Fruit fly (Drosophila melanogaster): ENCODE measurements around the gene CG5860.

Gene CG5860

DNA sequence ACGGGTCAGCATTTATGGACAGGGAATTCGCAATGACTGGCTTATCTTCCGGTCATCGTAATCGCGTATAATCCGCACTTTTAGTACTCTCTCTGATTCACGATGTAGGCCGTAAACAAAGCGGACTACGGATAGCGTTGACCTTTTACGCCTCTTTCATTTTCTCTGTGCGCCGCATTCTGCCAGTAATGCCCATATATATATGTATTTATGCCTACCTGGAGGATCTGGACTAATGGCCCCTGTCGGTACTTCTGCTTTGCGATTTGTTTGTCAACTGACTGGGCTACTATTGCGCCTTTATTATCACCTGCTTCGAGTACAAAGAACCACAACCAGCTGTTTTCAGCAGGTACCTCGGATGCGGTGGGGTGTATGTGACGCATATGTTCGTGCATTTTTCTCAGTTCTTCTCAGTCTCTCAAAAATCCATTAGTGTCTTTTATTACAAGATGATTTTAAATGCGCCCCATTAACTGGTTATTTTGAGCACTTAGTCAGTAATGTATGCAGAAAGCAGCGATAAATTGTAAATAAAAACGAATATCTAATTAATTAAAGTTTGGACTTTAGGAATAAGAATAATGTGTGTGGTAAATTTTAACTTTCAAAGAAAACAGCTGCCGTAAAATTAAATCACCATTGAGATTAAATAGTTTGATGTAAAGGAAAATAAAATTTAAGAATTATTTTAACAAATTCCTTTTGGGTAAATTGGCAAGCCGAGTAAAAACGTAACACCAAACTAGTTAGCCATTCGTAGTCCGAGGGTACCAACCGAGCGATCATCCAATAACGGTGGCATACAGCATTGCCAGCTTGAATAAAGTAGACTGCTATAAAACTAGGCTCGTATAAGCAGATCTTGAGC, 14.9 kb upstream of the CG5860 start, which contains the start of gene CREG (continued):
- TF ChIP-seq dmrt99B (tag; optimal IDR thresholded peaks at IDR 0.05) (peak; percentile 18), en (GFP tag; optimal IDR thresholded peaks at IDR 0.05) (no peak), CG14014 (GFP tag; IDR thresholded peaks at IDR 0.05) (no peak), CG8281 (tag; optimal IDR thresholded peaks at IDR 0.05) (no peak), tna (GFP tag; IDR thresholded peaks at IDR 0.05; ENCODE audit: partially characterized antibody) (no peak), h (optimal IDR thresholded peaks at IDR 0.05) (no peak), slou (GFP tag; optimal IDR thresholded peaks at IDR 0.05) (no peak), CG32532 (GFP tag; IDR thresholded peaks at IDR 0.05) (no peak), ab (GFP tag; optimal IDR thresholded peaks at IDR 0.05) (no peak), CoRest (tag; optimal IDR thresholded peaks at IDR 0.05) (peak; percentile 45), Ptx1 (GFP tag; IDR thresholded peaks at IDR 0.05) (0 out of 2 replicates have a peak, but pooled peaks have one; percentile 31), CG1602 (GFP tag; optimal IDR thresholded peaks at IDR 0.05) (no peak), Ravus (GFP tag; IDR thresholded peaks at IDR 0.05) (no peak), CG12769 (tag; optimal IDR thresholded peaks at IDR 0.05) (no peak), Six4 (GFP tag; optimal IDR thresholded peaks at IDR 0.05) (no peak), CG8944 (GFP tag; optimal IDR thresholded peaks at IDR 0.05) (no peak), sisA (GFP tag; IDR thresholded peaks at IDR 0.05) (no peak), B-H2 (GFP tag; optimal IDR thresholded peaks at IDR 0.05) (no peak), BEAF-32 (GFP tag; optimal IDR thresholded peaks at IDR 0.05) (no peak), CG7928 (GFP tag; optimal IDR thresholded peaks at IDR 0.05) (no peak), CG12219 (GFP tag; optimal IDR thresholded peaks at IDR 0.05) (no peak), CG2712 (tag; optimal IDR thresholded peaks at IDR 0.05) (peak; percentile 11), CG8359 (GFP tag; optimal IDR thresholded peaks at IDR 0.05; ENCODE audit: borderline replicate concordance) (no peak), CG17361 (GFP tag; IDR thresholded peaks at IDR 0.05) (peak; percentile 72; the same call in 2 of the 3 replicates), ase (GFP tag; IDR thresholded peaks at IDR 0.05) (no peak), CG7745 (tag; optimal IDR thresholded peaks at IDR 0.05) (no peak), gce (GFP tag; IDR thresholded peaks at IDR 0.05) (no peak), amos (GFP tag; IDR thresholded peaks at IDR 0.05; ENCODE audit: partially characterized antibody) (no peak), Poxn (GFP tag; IDR thresholded peaks at IDR 0.05) (no peak), usp (GFP tag; optimal IDR thresholded peaks at IDR 0.05) (no peak), Atf3 (GFP tag; optimal IDR thresholded peaks at IDR 0.05) (no peak), NFAT (GFP tag; IDR thresholded peaks at IDR 0.05) (no peak), CG10565 (GFP tag; optimal IDR thresholded peaks at IDR 0.05) (no peak), dan (GFP tag; IDR thresholded peaks at IDR 0.05) (no peak), gcm2 (GFP tag; optimal IDR thresholded peaks at IDR 0.05) (no peak), PHDP (tag; optimal IDR thresholded peaks at IDR 0.05) (no peak), vfl (GFP tag; optimal IDR thresholded peaks at IDR 0.05) (no peak), CG14860 (GFP tag; IDR thresholded peaks at IDR 0.05; ENCODE audit: partially characterized antibody) (no peak), CG1792 (GFP tag; optimal IDR thresholded peaks at IDR 0.05) (no peak), Awh (GFP tag; IDR thresholded peaks at IDR 0.05) (no peak), Antp (GFP tag; optimal IDR thresholded peaks at IDR 0.05) (no peak), CG9876 (GFP tag; optimal IDR thresholded peaks at IDR 0.05) (no peak), lov (optimal IDR thresholded peaks at IDR 0.05) (no peak), lov (GFP tag; IDR thresholded peaks at IDR 0.05) (no peak), Meics (GFP tag; optimal IDR thresholded peaks at IDR 0.05) (peak; percentile 25), CG3838 (GFP tag; optimal IDR thresholded peaks at IDR 0.05) (no peak), Optix (GFP tag; IDR thresholded peaks at IDR 0.05) (no peak), CG8089 (GFP tag; optimal IDR thresholded peaks at IDR 0.05) (no peak), trh (GFP tag; optimal IDR thresholded peaks at IDR 0.05) (no peak), crc (GFP tag; optimal IDR thresholded peaks at IDR 0.05) (no peak), CG6765 (GFP tag; optimal IDR thresholded peaks at IDR 0.05) (no peak)

Measured in whole organism, embryonic.